Fruit fly (Drosophila melanogaster): Measurements from ENCODE around the gene Ptp10D.

dm6 chrX:11611056-11611644 is 10.7 kb upstream of the Ptp10D start:
- TF ChIP-seq Vsx2 (GFP tag; optimal IDR thresholded peaks at IDR 0.05; ENCODE audit: partially characterized antibody) (no peak), foxo (GFP tag; optimal IDR thresholded peaks at IDR 0.05) (no peak), Dif (GFP tag; optimal IDR thresholded peaks at IDR 0.05; ENCODE audit: partially characterized antibody) (no peak), lola (GFP tag; optimal IDR thresholded peaks at IDR 0.05) (no peak)
